Fruit fly (Drosophila melanogaster) whole organism, wandering third instar larva: ENCODE data around the gene CG5810.

Source experiments
- Abd-B ChIP-seq: fragments of >200 bp; optimal IDR thresholded peaks from 2 replicates; lab custom pipeline; 2017; ENCODE audit warnings: missing biosample characterization, missing genetic modification characterization
- CG32264 ChIP-seq: fragments of 200-800 bp; sonication (Bioruptor generic); optimal IDR thresholded peaks from 2 replicates; lab custom pipeline; 2016; ENCODE audit warnings: missing biosample characterization, missing genetic modification characterization
- CG9705 ChIP-seq: fragments of 200-800 bp; sonication (Bioruptor generic); optimal IDR thresholded peaks from 2 replicates; lab custom pipeline; 2018; ENCODE audit warnings: missing biosample characterization, mild to moderate bottlenecking, missing genetic modification characterization
- Dif ChIP-seq: fragments of 200-275, 200-300 bp; sonication (Bioruptor generic); optimal IDR thresholded peaks from 2 replicates; lab custom pipeline; 2018; ENCODE audit warnings: missing biosample characterization, missing genetic modification characterization; ENCODE audit not compliant: partially characterized antibody
- GATAd ChIP-seq: sonication (Bioruptor generic); optimal IDR thresholded peaks from 2 replicates; lab custom pipeline; 2016; ENCODE audit warnings: missing biosample characterization, missing genetic modification characterization
- HLH106 ChIP-seq: fragments of 200-800 bp; optimal IDR thresholded peaks from 3 replicates; lab custom pipeline; 2019; ENCODE audit warnings: missing biosample characterization, mild to moderate bottlenecking, missing genetic modification characterization, moderate library complexity
- Hnf4 ChIP-seq: fragments of 200-800 bp; sonication (Bioruptor generic); optimal IDR thresholded peaks from 2 replicates; lab custom pipeline; 2016; ENCODE audit warnings: missing biosample characterization, mild to moderate bottlenecking, missing genetic modification characterization
- Hr78 ChIP-seq: fragments of >200 bp; optimal IDR thresholded peaks from 2 replicates; lab custom pipeline; 2017; ENCODE audit warnings: missing biosample characterization, missing genetic modification characterization
- Hr83 ChIP-seq: fragments of 200-300 bp; sonication (Bioruptor generic); optimal IDR thresholded peaks from 2 replicates; lab custom pipeline; 2016; ENCODE audit warnings: missing biosample characterization, mild to moderate bottlenecking, missing genetic modification characterization, moderate library complexity; ENCODE audit not compliant: poor library complexity, severe bottlenecking
- Jra ChIP-seq: sonication (Bioruptor generic); optimal IDR thresholded peaks from 2 replicates; lab custom pipeline; 2016; ENCODE audit warnings: missing biosample characterization, missing genetic modification characterization
- Mio ChIP-seq: sonication (Bioruptor generic); optimal IDR thresholded peaks from 2 replicates; lab custom pipeline; 2016; ENCODE audit warnings: missing biosample characterization, missing genetic modification characterization
- Myc ChIP-seq: fragments of >200 bp; optimal IDR thresholded peaks from 2 replicates; lab custom pipeline; 2017
- N ChIP-seq: fragments of >200 bp; optimal IDR thresholded peaks from 2 replicates; lab custom pipeline; 2018; ENCODE audit warnings: missing biosample characterization, missing external identifiers, missing genetic modification characterization
- OdsH ChIP-seq: fragments of 200-800 bp; sonication (Bioruptor generic); optimal IDR thresholded peaks from 2 replicates; lab custom pipeline; 2016; ENCODE audit warnings: missing biosample characterization, mild to moderate bottlenecking, missing genetic modification characterization
- Rel ChIP-seq, 2 experiments: fragments of 200-800 bp; sonication (Bioruptor generic) in 1 of 2; optimal IDR thresholded peaks; 2 replicates in 1 of 2; 3 replicates in 1 of 2; lab custom pipeline; 2016 to 2019; ENCODE audit warnings: mild to moderate bottlenecking in 2 of 2, missing biosample characterization in 2 of 2, missing genetic modification characterization in 2 of 2, moderate library complexity in 1 of 2
- Sp1 ChIP-seq: fragments of 200-800 bp; sonication (Bioruptor generic); optimal IDR thresholded peaks from 3 replicates; lab custom pipeline; 2019; ENCODE audit warnings: missing biosample characterization, mild to moderate bottlenecking, missing genetic modification characterization, moderate library complexity
- Vsx2 ChIP-seq: fragments of 200-300, 225-300 bp; sonication (Bioruptor generic); optimal IDR thresholded peaks from 2 replicates; lab custom pipeline; 2018; ENCODE audit warnings: missing biosample characterization, missing genetic modification characterization; ENCODE audit not compliant: partially characterized antibody
- dl ChIP-seq, 2 experiments: fragments of 175-275, 200-275 bp in 1 of 2; fragments of 200-275 bp in 1 of 2; sonication (Bioruptor generic); optimal IDR thresholded peaks; lab custom pipeline; 2018; ENCODE audit warnings: mild to moderate bottlenecking in 2 of 2, missing biosample characterization in 2 of 2, missing genetic modification characterization in 2 of 2, moderate library complexity in 2 of 2; ENCODE audit not compliant: partially characterized antibody in 2 of 2, insufficient read depth in 1 of 2
- dmrt93B ChIP-seq: fragments of 200-800 bp; sonication (Bioruptor generic); optimal IDR thresholded peaks from 2 replicates; lab custom pipeline; 2018; ENCODE audit warnings: missing biosample characterization, mild to moderate bottlenecking, missing genetic modification characterization
- ey ChIP-seq: fragments of 200-800 bp; sonication (Bioruptor generic); optimal IDR thresholded peaks from 2 replicates; lab custom pipeline; 2016; ENCODE audit warnings: missing biosample characterization, missing genetic modification characterization
- foxo ChIP-seq, 2 experiments: fragments of 200-800 bp; sonication (Bioruptor generic); optimal IDR thresholded peaks; 2 replicates in 1 of 2; 3 replicates in 1 of 2; lab custom pipeline; 2016 to 2017; ENCODE audit warnings: missing biosample characterization in 2 of 2, missing genetic modification characterization in 2 of 2
- fru ChIP-seq: fragments of 200-800 bp; sonication (Bioruptor generic); optimal IDR thresholded peaks from 3 replicates; lab custom pipeline; 2016; ENCODE audit warnings: missing biosample characterization, mild to moderate bottlenecking, missing genetic modification characterization
- lola ChIP-seq: fragments of >200 bp; optimal IDR thresholded peaks from 2 replicates; lab custom pipeline; 2017; ENCODE audit warnings: missing biosample characterization, missing genetic modification characterization
- pan ChIP-seq: fragments of >200 bp; optimal IDR thresholded peaks from 2 replicates; lab custom pipeline; 2017
- psq ChIP-seq: fragments of 200-800 bp; sonication (Bioruptor generic); optimal IDR thresholded peaks from 3 replicates; lab custom pipeline; 2017; ENCODE audit warnings: missing biosample characterization, mild to moderate bottlenecking, missing genetic modification characterization, moderate library complexity
- rgr ChIP-seq: fragments of 200-800 bp; sonication (Bioruptor generic); optimal IDR thresholded peaks from 3 replicates; lab custom pipeline; 2016; ENCODE audit warnings: missing biosample characterization, mild to moderate bottlenecking, missing genetic modification characterization
- sage ChIP-seq: fragments of 200-800 bp; sonication (Bioruptor generic); optimal IDR thresholded peaks from 2 replicates; lab custom pipeline; 2016; ENCODE audit warnings: missing biosample characterization, mild to moderate bottlenecking, missing genetic modification characterization
- sv ChIP-seq: fragments of 200-800 bp; sonication (Bioruptor generic); optimal IDR thresholded peaks from 3 replicates; lab custom pipeline; 2016; ENCODE audit warnings: missing biosample characterization, missing genetic modification characterization
- tai ChIP-seq: sonication (Bioruptor generic); optimal IDR thresholded peaks from 2 replicates; lab custom pipeline; 2016; ENCODE audit warnings: missing biosample characterization, missing genetic modification characterization
- usp ChIP-seq: fragments of >200 bp; optimal IDR thresholded peaks from 2 replicates; lab custom pipeline; 2017; ENCODE audit warnings: missing biosample characterization, missing genetic modification characterization

The CG5810 gene

dm6 chr3R:21126673-21127284 is 36.8 kb upstream of the CG5810 start:
- TF ChIP-seq Dif (GFP tag; lab: Kevin White, UChicago) = no peak
- TF ChIP-seq Rel (GFP tag; optimal IDR thresholded peaks at IDR 0.05; lab: Kevin White, UChicago) = no peak
- TF ChIP-seq Rel (tag; optimal IDR thresholded peaks at IDR 0.05; lab: Kevin White, UChicago) = no peak
- peak; percentile 84 for TF ChIP-seq N (GFP tag; lab: Kevin White, UChicago)
- no peak for TF ChIP-seq CG32264
- no peak for TF ChIP-seq GATAd (GFP tag; lab: Kevin White, UChicago)
- no peak for TF ChIP-seq Abd-B
- TF ChIP-seq pan (lab: Kevin White, UChicago) = no peak

dm6 chr3R:21127352-21127985 is 36.1 kb upstream of the CG5810 start, which contains the start of the genes slmb and CG5793:
slmb (minus strand) TSS chr3R:21127485.
CG5793 (plus strand) TSS chr3R:21127573.
- TF ChIP-seq rgr (GFP tag; lab: Kevin White, UChicago) (peak; percentile 74), sv (GFP tag; lab: Kevin White, UChicago) (peak; percentile 47), pan (lab: Kevin White, UChicago) (no peak), sage (GFP tag; lab: Kevin White, UChicago) (no peak), Hr83 (GFP tag; lab: Kevin White, UChicago) (peak; percentile 80), Mio (GFP tag; lab: Kevin White, UChicago) (no peak), GATAd (GFP tag; lab: Kevin White, UChicago) (no peak), HLH106 (peak; percentile 58), Jra (GFP tag; lab: Kevin White, UChicago) (peak; percentile 81), psq (GFP tag; lab: Kevin White, UChicago) (peak; percentile 58), OdsH (peak; percentile 49), CG9705 (GFP tag; lab: Kevin White, UChicago) (peak; percentile 25), Sp1 (peak; percentile 63), Abd-B (no peak), Dif (GFP tag; lab: Kevin White, UChicago) (no peak), Hnf4 (GFP tag; lab: Kevin White, UChicago) (no peak), foxo (GFP tag; optimal IDR thresholded peaks at IDR 0.05; lab: Kevin White, UChicago) (peak in 1 of 2 experiments; percentile 82), ey (peak; percentile 64), Myc (lab: Kevin White, UChicago) (peak; percentile 50)

dm6 chr3R:21129617-21130016 is 34.0 kb upstream of the CG5810 start, which contains the start of gene Obp93a:
Obp93a (minus strand) TSS chr3R:21129717.
- TF ChIP-seq tai (GFP tag; lab: Kevin White, UChicago) = no peak
- TF ChIP-seq Hr78 (GFP tag; lab: Kevin White, UChicago) = no peak
- TF ChIP-seq fru (GFP tag; lab: Kevin White, UChicago) = no peak
- TF ChIP-seq usp (GFP tag; lab: Kevin White, UChicago) = no peak

dm6 chr3R:21130050-21130449 is 33.5 kb upstream of the CG5810 start, which contains the start of gene Ice2:
Ice2 (plus strand) TSS chr3R:21130216.
- no peak for TF ChIP-seq N (GFP tag; lab: Kevin White, UChicago)
- no peak for TF ChIP-seq OdsH
- no peak for TF ChIP-seq Myc (lab: Kevin White, UChicago)
- TF ChIP-seq dl (GFP tag; optimal IDR thresholded peaks at IDR 0.05; lab: Kevin White, UChicago; ENCODE audit: insufficient read depth in 1 of 2, partially characterized antibody in 2 of 2) = peak; percentile 43 to 86
- no peak for TF ChIP-seq Mio (GFP tag; lab: Kevin White, UChicago)
- no peak for TF ChIP-seq Sp1
- peak; percentile 99 for TF ChIP-seq Vsx2
- TF ChIP-seq CG9705 (GFP tag; lab: Kevin White, UChicago) = no peak
- no peak for TF ChIP-seq sv (GFP tag; lab: Kevin White, UChicago)
- TF ChIP-seq pan (lab: Kevin White, UChicago) = no peak
- peak; percentile 98 for TF ChIP-seq Dif (GFP tag; lab: Kevin White, UChicago)
- TF ChIP-seq dmrt93B = no peak
- TF ChIP-seq sage (GFP tag; lab: Kevin White, UChicago) = no peak
- no peak for TF ChIP-seq lola (GFP tag; lab: Kevin White, UChicago)
